Worm (Caenorhabditis elegans): ENCODE results near the gene F49H6.8.

- no peak for TF ChIP-seq zag-1 (tag; optimal IDR thresholded peaks at IDR 0.05)
- no peak for TF ChIP-seq egl-27 (tag; optimal IDR thresholded peaks at IDR 0.05)
- no peak for TF ChIP-seq unc-62 (GFP tag; optimal IDR thresholded peaks at IDR 0.05)
- no peak for TF ChIP-seq nhr-11 (tag; optimal IDR thresholded peaks at IDR 0.05)
These were observed 44.2 kb upstream of the F49H6.8 start for ce11 chrV:17066634-17067033.
